Worm (Caenorhabditis elegans) whole organism, late embryonic: ENCODE data around the gene glrx-3.
A peak's percentile ranks its signal among the peaks of the same experiment; 100 is the strongest.
"Not testable (repeated sequence)": the region's sequence is repeated elsewhere in the genome, so short reads cannot be mapped to it uniquely, and the experiment has no call there.

ENCODE experiments used
- C38D4.7 ChIP-seq: fragments of 200-800 bp; sonication (Bioruptor generic); optimal IDR thresholded peaks from 2 replicates; lab custom pipeline; 2018; ENCODE audit warnings: mild to moderate bottlenecking, missing genetic modification characterization, moderate library complexity, missing compliant biosample characterization
- F13H6.1 ChIP-seq: sonication (generic microtip); optimal IDR thresholded peaks from 2 replicates; lab custom pipeline; 2016; ENCODE audit warnings: missing genetic modification characterization, missing compliant biosample characterization
- T23F11.4 ChIP-seq: fragments of 200-800 bp; sonication (Bioruptor generic); optimal IDR thresholded peaks from 2 replicates; lab custom pipeline; 2018; ENCODE audit warnings: mild to moderate bottlenecking, missing genetic modification characterization, missing compliant biosample characterization
- ama-1 ChIP-seq: fragments of 150-350 bp; optimal IDR thresholded peaks from 2 replicates; lab custom pipeline; 2014
- ceh-14 ChIP-seq: sonication (generic microtip); optimal IDR thresholded peaks from 2 replicates; lab custom pipeline; 2016; ENCODE audit warnings: missing genotype, missing genetic modification characterization, missing compliant biosample characterization
- ceh-22 ChIP-seq: sonication (generic microtip); optimal IDR thresholded peaks from 2 replicates; lab custom pipeline; 2017; ENCODE audit warnings: missing biosample characterization, missing genetic modification characterization
- ceh-30 ChIP-seq: fragments of 150-350 bp; optimal IDR thresholded peaks from 2 replicates; lab custom pipeline; 2014; ENCODE audit warnings: missing biosample characterization, missing genetic modification characterization
- ceh-31 ChIP-seq: sonication (generic microtip); optimal IDR thresholded peaks from 2 replicates; lab custom pipeline; 2016; ENCODE audit warnings: missing genetic modification characterization, missing compliant biosample characterization
- ceh-45 ChIP-seq: fragments of 200-800 bp; sonication (Bioruptor generic); IDR thresholded peaks from 2 replicates; pipeline ENCODE4 v1.3.6; 2022; ENCODE audit warnings: missing genetic modification reagents, missing genetic modification characterization, missing compliant biosample characterization
- ceh-9 ChIP-seq: sonication (generic microtip); optimal IDR thresholded peaks from 2 replicates; lab custom pipeline; 2016; ENCODE audit warnings: mild to moderate bottlenecking, missing genetic modification characterization, inconsistent platforms, missing compliant biosample characterization
- che-1 ChIP-seq: sonication (generic microtip); optimal IDR thresholded peaks from 2 replicates; lab custom pipeline; 2016; ENCODE audit warnings: mild to moderate bottlenecking, missing genetic modification characterization, missing compliant biosample characterization
- elt-4 ChIP-seq: sonication (generic microtip); optimal IDR thresholded peaks from 2 replicates; lab custom pipeline; 2016; ENCODE audit warnings: missing genetic modification characterization, missing compliant biosample characterization
- ets-4 ChIP-seq: sonication (generic microtip); optimal IDR thresholded peaks from 2 replicates; lab custom pipeline; 2016; ENCODE audit warnings: missing genetic modification characterization, missing compliant biosample characterization
- eyg-1 ChIP-seq: sonication (generic microtip); optimal IDR thresholded peaks from 2 replicates; lab custom pipeline; 2016; ENCODE audit warnings: missing genotype, missing genetic modification characterization, missing compliant biosample characterization
- fax-1 ChIP-seq: sonication (generic microtip); optimal IDR thresholded peaks from 2 replicates; lab custom pipeline; 2016; ENCODE audit warnings: missing genotype, missing genetic modification characterization, missing compliant biosample characterization
- hlh-13 ChIP-seq: fragments of 200-800 bp; sonication (Bioruptor generic); optimal IDR thresholded peaks from 2 replicates; lab custom pipeline; 2018; ENCODE audit warnings: mild to moderate bottlenecking, missing genetic modification characterization, missing compliant biosample characterization
- hlh-30 ChIP-seq: sonication (generic microtip); optimal IDR thresholded peaks from 2 replicates; lab custom pipeline; 2017; ENCODE audit warnings: antibody characterized with exemption, missing genetic modification characterization, missing compliant biosample characterization; ENCODE audit not compliant: insufficient read depth
- lin-11 ChIP-seq: fragments of 200-800 bp; sonication (Bioruptor generic); optimal IDR thresholded peaks from 2 replicates; lab custom pipeline; 2018; ENCODE audit warnings: mild to moderate bottlenecking, missing genetic modification characterization, missing compliant biosample characterization
- mec-3 ChIP-seq: sonication (generic microtip); optimal IDR thresholded peaks from 2 replicates; lab custom pipeline; 2016; ENCODE audit warnings: borderline replicate concordance, missing genetic modification characterization, missing compliant biosample characterization
- nhr-232 ChIP-seq: sonication (generic microtip); optimal IDR thresholded peaks from 2 replicates; lab custom pipeline; 2016; ENCODE audit warnings: missing genetic modification characterization, missing compliant biosample characterization
- odd-2 ChIP-seq: sonication (generic microtip); optimal IDR thresholded peaks from 2 replicates; lab custom pipeline; 2017; ENCODE audit warnings: antibody characterized with exemption, mild to moderate bottlenecking, missing genetic modification characterization, missing compliant biosample characterization
- pag-3 ChIP-seq: sonication (generic microtip); optimal IDR thresholded peaks from 2 replicates; lab custom pipeline; 2016; ENCODE audit warnings: missing compliant biosample characterization, missing genetic modification characterization, borderline replicate concordance
- pha-2 ChIP-seq: sonication (generic microtip); optimal IDR thresholded peaks from 2 replicates; lab custom pipeline; 2017; ENCODE audit warnings: mild to moderate bottlenecking, missing genetic modification characterization, missing compliant biosample characterization
- pha-4 ChIP-seq: fragments of 150-350 bp; optimal IDR thresholded peaks from 2 replicates; lab custom pipeline; 2018; ENCODE audit warnings: missing biosample characterization, missing genetic modification reagents, missing genetic modification characterization
- ref-2 ChIP-seq: sonication (generic microtip); optimal IDR thresholded peaks from 2 replicates; lab custom pipeline; 2016; ENCODE audit warnings: missing genetic modification characterization, missing compliant biosample characterization
- sdc-2 ChIP-seq: sonication (generic microtip); optimal IDR thresholded peaks from 2 replicates; lab custom pipeline; 2016; ENCODE audit warnings: missing genotype, missing genetic modification characterization, missing compliant biosample characterization
- sox-2 ChIP-seq: fragments of 200-800 bp; sonication (Bioruptor generic); IDR thresholded peaks from 2 replicates; pipeline ENCODE4 v1.3.6; 2022; ENCODE audit warnings: missing genetic modification reagents, missing genetic modification characterization, missing compliant biosample characterization
- sox-4 ChIP-seq: sonication (generic microtip); optimal IDR thresholded peaks from 2 replicates; lab custom pipeline; 2017; ENCODE audit warnings: mild to moderate bottlenecking, missing genetic modification characterization, inconsistent platforms, missing compliant biosample characterization
- tbx-7 ChIP-seq: sonication (generic microtip); optimal IDR thresholded peaks from 2 replicates; lab custom pipeline; 2016; ENCODE audit warnings: missing genotype, missing genetic modification characterization, missing compliant biosample characterization
- unc-3 ChIP-seq, 2 experiments: fragments of 200-800 bp in 1 of 2; sonication (Bioruptor generic) in 1 of 2; sonication (generic microtip) in 1 of 2; conservative IDR thresholded peaks in 1 of 2; optimal IDR thresholded peaks in 1 of 2; 2 replicates each; pipeline versions ENCODE4 v1.3.6 to Lab custom; 2016 to 2022; ENCODE audit warnings: missing compliant biosample characterization in 2 of 2, missing genetic modification characterization in 2 of 2, missing genetic modification reagents in 1 of 2
- unc-42 ChIP-seq: sonication (generic microtip); optimal IDR thresholded peaks from 2 replicates; lab custom pipeline; 2016; ENCODE audit warnings: missing genotype, missing genetic modification characterization, missing compliant biosample characterization
- unc-55 ChIP-seq: sonication (generic microtip); optimal IDR thresholded peaks from 2 replicates; lab custom pipeline; 2017; ENCODE audit warnings: missing biosample characterization, missing genetic modification reagents, missing genetic modification characterization
- unc-86 ChIP-seq: sonication (generic microtip); optimal IDR thresholded peaks from 2 replicates; lab custom pipeline; 2016; ENCODE audit warnings: missing genetic modification characterization, missing compliant biosample characterization

glrx-3 gene

DNA sequence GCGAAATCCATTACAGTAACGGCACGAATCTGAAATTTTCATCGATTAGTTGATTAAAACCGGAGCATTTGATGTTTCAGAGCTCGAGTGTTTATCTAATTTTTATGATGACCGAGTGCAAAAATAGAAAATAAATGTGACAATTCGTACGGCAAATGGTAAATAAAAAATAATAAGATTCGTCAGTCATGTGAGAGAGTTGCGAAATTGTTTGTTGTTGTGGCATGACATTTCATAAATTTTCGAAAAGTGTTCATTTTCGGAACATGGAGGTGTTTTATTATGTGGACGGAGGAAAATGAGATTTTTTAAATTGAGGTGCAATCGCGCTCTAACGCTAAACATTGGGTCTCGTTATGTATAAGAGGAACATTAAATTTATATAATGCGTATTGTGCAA is 628 bp upstream of the glrx-3 start:
- no peak for TF ChIP-seq ceh-14 (tag; lab: Kevin White, UChicago)
- TF ChIP-seq sox-4 (tag; lab: Kevin White, UChicago) = no peak
- TF ChIP-seq unc-42 (tag; lab: Kevin White, UChicago) = no peak
- TF ChIP-seq F13H6.1 (tag; lab: Kevin White, UChicago) = no peak
- no peak for TF ChIP-seq unc-3 (GFP tag; conservative IDR thresholded peaks at IDR 0.05; lab: Robert Waterston, UW)
- TF ChIP-seq unc-3 (tag; optimal IDR thresholded peaks at IDR 0.05; lab: Kevin White, UChicago) = no peak
- no peak for TF ChIP-seq sox-2
- TF ChIP-seq lin-11 = no peak
- TF ChIP-seq che-1 (tag; lab: Kevin White, UChicago) = no peak
- TF ChIP-seq nhr-232 = no peak
- TF ChIP-seq mec-3 (tag; lab: Kevin White, UChicago) = no peak
- TF ChIP-seq pha-2 (tag; lab: Kevin White, UChicago) = no peak
- no peak for TF ChIP-seq hlh-30 (tag; lab: Kevin White, UChicago)
- no peak for TF ChIP-seq unc-55 (GFP tag; lab: Kevin White, UChicago)
- TF ChIP-seq hlh-13 = no peak
- no peak for TF ChIP-seq tbx-7 (tag; lab: Kevin White, UChicago)
- TF ChIP-seq ceh-22 (tag; lab: Kevin White, UChicago) = no peak
- no peak for TF ChIP-seq fax-1 (tag; lab: Kevin White, UChicago)
- TF ChIP-seq ref-2 (tag; lab: Kevin White, UChicago) = no peak

DNA sequence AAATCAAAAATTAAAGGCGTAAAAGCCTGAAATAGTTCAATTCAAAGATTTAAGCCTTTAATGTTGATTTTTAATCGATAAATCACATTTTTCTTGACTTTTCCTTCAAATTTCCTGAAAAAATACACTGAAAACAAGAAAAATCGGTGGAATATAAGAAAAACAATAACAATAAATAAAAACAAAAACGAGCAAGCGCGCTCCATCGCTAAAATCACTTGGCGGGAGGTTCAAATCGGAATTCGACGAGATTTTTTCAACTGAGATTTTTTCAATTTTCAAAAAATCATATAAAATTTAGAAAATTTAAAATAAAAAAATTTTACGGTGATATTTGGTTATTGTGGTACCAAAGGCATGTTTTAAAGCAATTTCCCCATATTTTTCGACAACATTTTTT is 1.6 kb downstream of the glrx-3 start:
- TF ChIP-seq C38D4.7 (GFP tag; lab: Kevin White, UChicago) (no peak), eyg-1 (tag; lab: Kevin White, UChicago) (no peak), ceh-30 (tag; lab: Kevin White, UChicago) (no peak)

DNA sequence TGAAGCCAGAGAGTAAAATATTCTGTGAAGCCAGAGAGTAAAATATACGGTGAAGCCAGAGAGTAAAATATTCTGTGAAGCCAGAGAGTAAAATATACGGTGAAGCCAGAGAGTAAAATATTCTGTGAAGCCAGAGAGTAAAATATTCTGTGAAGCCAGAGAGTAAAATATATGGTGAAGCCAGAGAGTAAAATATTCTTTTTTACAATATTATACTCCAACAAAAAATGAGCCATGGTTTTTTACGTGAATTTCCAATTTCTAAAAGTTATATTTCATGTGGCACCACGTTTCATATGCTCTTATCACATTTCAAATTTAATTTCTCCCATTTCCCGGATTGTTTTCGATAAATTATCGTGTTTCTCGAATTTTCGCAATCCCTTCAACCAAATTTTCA is 4.6 kb downstream of the glrx-3 start, which contains the start of gene irld-1:
Gene irld-1, plus strand, starts transcription at position 301 of the 400 bp plus-strand sequence.
- TF ChIP-seq ama-1 (lab: Kevin White, UChicago); T23F11.4; ets-4 (tag; lab: Kevin White, UChicago): not testable (repeated sequence)

DNA sequence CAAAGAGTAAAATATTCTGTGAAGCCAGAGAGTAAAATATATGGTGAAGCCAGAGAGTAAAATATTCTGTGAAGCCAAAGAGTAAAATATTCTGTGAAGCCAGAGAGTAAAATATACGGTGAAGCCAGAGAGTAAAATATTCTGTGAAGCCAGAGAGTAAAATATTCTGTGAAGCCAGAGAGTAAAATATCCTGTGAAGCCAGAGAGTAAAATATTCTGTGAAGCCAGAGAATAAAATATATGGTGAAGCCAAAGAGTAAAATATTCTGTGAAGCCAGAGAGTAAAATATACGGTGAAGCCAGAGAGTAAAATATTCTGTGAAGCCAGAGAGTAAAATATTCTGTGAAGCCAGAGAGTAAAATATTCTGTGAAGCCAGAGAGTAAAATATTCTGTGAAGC is 7.6 kb downstream of the glrx-3 start:
- TF ChIP-seq unc-3 (GFP tag; conservative IDR thresholded peaks at IDR 0.05; lab: Robert Waterston, UW) (0 out of 2 replicates have a peak, but pooled peaks have one; percentile 33), ceh-45 (GFP tag; lab: Robert Waterston, UW) (0 out of 2 replicates have a peak, but pooled peaks have one; percentile 26)
- not testable (repeated sequence) for TF ChIP-seq unc-3 (tag; optimal IDR thresholded peaks at IDR 0.05; lab: Kevin White, UChicago)

DNA sequence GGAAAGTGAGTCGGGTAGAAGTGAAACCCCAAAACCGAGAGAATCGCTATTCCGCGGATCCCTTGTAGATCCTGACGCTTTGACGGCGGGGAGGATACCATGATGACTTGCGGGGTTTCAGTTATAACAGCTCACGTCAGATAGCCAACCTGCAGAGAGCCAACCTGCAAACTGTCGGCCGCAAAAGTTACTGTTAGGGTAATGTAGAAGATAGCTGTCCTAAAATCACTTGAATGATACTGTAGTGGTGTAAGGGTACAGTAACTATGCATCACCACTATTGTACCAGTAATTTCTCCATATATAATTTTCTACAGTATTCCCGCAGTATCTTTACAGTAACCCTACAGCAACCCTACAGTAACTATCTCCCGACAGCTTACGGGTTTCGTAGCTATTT is 8.7 kb downstream of the glrx-3 start, which contains the start of gene oac-12:
Gene oac-12, minus strand, starts transcription at position 101 of the 400 bp plus-strand sequence.
- TF ChIP-seq C38D4.7 (GFP tag; lab: Kevin White, UChicago) (no peak), unc-42 (tag; lab: Kevin White, UChicago) (no peak)

DNA sequence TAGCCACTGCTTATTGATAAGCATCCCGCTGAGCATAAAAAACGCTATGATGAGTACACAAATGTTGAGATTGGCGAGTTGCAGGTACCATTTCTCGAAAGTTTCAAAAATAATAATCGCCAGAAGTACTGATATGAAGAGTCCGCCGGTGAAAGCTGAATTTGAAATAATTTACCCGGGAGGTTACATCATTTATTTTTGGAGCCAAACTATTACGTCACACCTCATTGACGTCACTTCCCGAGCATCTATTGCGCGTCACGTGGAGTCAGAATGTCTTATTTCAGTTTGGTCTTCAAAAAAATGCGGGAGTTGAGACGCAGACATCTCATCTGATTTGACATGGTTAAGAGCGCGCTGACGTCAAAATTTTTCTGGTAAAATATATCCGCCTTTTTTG is 10.3 kb downstream of the glrx-3 start:
- TF ChIP-seq odd-2 (no peak), ets-4 (tag; lab: Kevin White, UChicago) (no peak), sox-2 (no peak), hlh-30 (tag; lab: Kevin White, UChicago) (no peak), ceh-9 (tag; lab: Kevin White, UChicago) (no peak), elt-4 (tag; lab: Kevin White, UChicago) (no peak), unc-86 (tag; lab: Kevin White, UChicago) (no peak), pha-4 (no peak), unc-42 (tag; lab: Kevin White, UChicago) (no peak), T23F11.4 (no peak), lin-11 (no peak), eyg-1 (tag; lab: Kevin White, UChicago) (no peak), ceh-31 (tag; lab: Kevin White, UChicago) (no peak), sdc-2 (no peak), ceh-45 (GFP tag; lab: Robert Waterston, UW) (no peak), pag-3 (no peak), ceh-22 (tag; lab: Kevin White, UChicago) (no peak)
